Worm (Caenorhabditis elegans) whole organism, L2 larva: ENCODE results near the gene T06E4.5.

ENCODE experiments used
- ceh-82 ChIP-seq: fragments of 150-350 bp; optimal IDR thresholded peaks from 2 replicates; lab custom pipeline; 2014; ENCODE audit warnings: missing biosample characterization, missing genetic modification characterization
- nhr-12 ChIP-seq: fragments of 150-350 bp; optimal IDR thresholded peaks from 2 replicates; lab custom pipeline; 2014; ENCODE audit warnings: missing biosample characterization, missing genetic modification characterization
- nhr-237 ChIP-seq: fragments of 150-350 bp; optimal IDR thresholded peaks from 2 replicates; lab custom pipeline; 2014; ENCODE audit warnings: missing biosample characterization, missing genetic modification characterization
- ztf-11 ChIP-seq: sonication (generic microtip); optimal IDR thresholded peaks from 2 replicates; lab custom pipeline; 2017; ENCODE audit warnings: missing biosample characterization, missing genetic modification characterization
- ztf-4 ChIP-seq: fragments of 150-350 bp; optimal IDR thresholded peaks from 2 replicates; lab custom pipeline; 2014; ENCODE audit warnings: missing biosample characterization, missing genetic modification characterization

- TF ChIP-seq ztf-11 (no peak), ceh-82 (no peak), nhr-237 (no peak), nhr-12 (tag; lab: Kevin White, UChicago) (no peak), ztf-4 (no peak)
Observed at ce11 chrV:9590317-9590716, 40.7 kb upstream of the T06E4.5 start, which contains the start of gene K09G1.2.
